Fruit fly (Drosophila melanogaster) whole organism, wandering third instar larva: ENCODE data around the gene CG3081.

Source experiments
- Abd-B ChIP-seq: fragments of >200 bp; optimal IDR thresholded peaks from 2 replicates; lab custom pipeline; 2017; ENCODE audit warnings: missing biosample characterization, missing genetic modification characterization
- CG32264 ChIP-seq: fragments of 200-800 bp; sonication (Bioruptor generic); optimal IDR thresholded peaks from 2 replicates; lab custom pipeline; 2016; ENCODE audit warnings: missing biosample characterization, missing genetic modification characterization
- CG9705 ChIP-seq: fragments of 200-800 bp; sonication (Bioruptor generic); optimal IDR thresholded peaks from 2 replicates; lab custom pipeline; 2018; ENCODE audit warnings: missing biosample characterization, mild to moderate bottlenecking, missing genetic modification characterization
- CrebA ChIP-seq: fragments of 200-800 bp; sonication (Bioruptor generic); optimal IDR thresholded peaks from 2 replicates; lab custom pipeline; 2016; ENCODE audit warnings: missing biosample characterization, mild to moderate bottlenecking, missing genetic modification characterization, borderline replicate concordance
- Dfd ChIP-seq: fragments of >200 bp; optimal IDR thresholded peaks from 2 replicates; lab custom pipeline; 2017; ENCODE audit warnings: missing biosample characterization, missing genetic modification characterization
- Dif ChIP-seq: fragments of 200-275, 200-300 bp; sonication (Bioruptor generic); optimal IDR thresholded peaks from 2 replicates; lab custom pipeline; 2018; ENCODE audit warnings: missing biosample characterization, missing genetic modification characterization; ENCODE audit not compliant: partially characterized antibody
- GATAd ChIP-seq: sonication (Bioruptor generic); optimal IDR thresholded peaks from 2 replicates; lab custom pipeline; 2016; ENCODE audit warnings: missing biosample characterization, missing genetic modification characterization
- HLH106 ChIP-seq: fragments of 200-800 bp; optimal IDR thresholded peaks from 3 replicates; lab custom pipeline; 2019; ENCODE audit warnings: missing biosample characterization, mild to moderate bottlenecking, missing genetic modification characterization, moderate library complexity
- Hnf4 ChIP-seq: fragments of 200-800 bp; sonication (Bioruptor generic); optimal IDR thresholded peaks from 2 replicates; lab custom pipeline; 2016; ENCODE audit warnings: missing biosample characterization, mild to moderate bottlenecking, missing genetic modification characterization
- Hr78 ChIP-seq: fragments of >200 bp; optimal IDR thresholded peaks from 2 replicates; lab custom pipeline; 2017; ENCODE audit warnings: missing biosample characterization, missing genetic modification characterization
- Hr83 ChIP-seq: fragments of 200-300 bp; sonication (Bioruptor generic); optimal IDR thresholded peaks from 2 replicates; lab custom pipeline; 2016; ENCODE audit warnings: missing biosample characterization, mild to moderate bottlenecking, missing genetic modification characterization, moderate library complexity; ENCODE audit not compliant: poor library complexity, severe bottlenecking
- Jra ChIP-seq: sonication (Bioruptor generic); optimal IDR thresholded peaks from 2 replicates; lab custom pipeline; 2016; ENCODE audit warnings: missing biosample characterization, missing genetic modification characterization
- Mio ChIP-seq: sonication (Bioruptor generic); optimal IDR thresholded peaks from 2 replicates; lab custom pipeline; 2016; ENCODE audit warnings: missing biosample characterization, missing genetic modification characterization
- Myc ChIP-seq: fragments of >200 bp; optimal IDR thresholded peaks from 2 replicates; lab custom pipeline; 2017
- N ChIP-seq: fragments of >200 bp; optimal IDR thresholded peaks from 2 replicates; lab custom pipeline; 2018; ENCODE audit warnings: missing biosample characterization, missing external identifiers, missing genetic modification characterization
- OdsH ChIP-seq: fragments of 200-800 bp; sonication (Bioruptor generic); optimal IDR thresholded peaks from 2 replicates; lab custom pipeline; 2016; ENCODE audit warnings: missing biosample characterization, mild to moderate bottlenecking, missing genetic modification characterization
- Rel ChIP-seq, 2 experiments: fragments of 200-800 bp; sonication (Bioruptor generic) in 1 of 2; optimal IDR thresholded peaks; 2 replicates in 1 of 2; 3 replicates in 1 of 2; lab custom pipeline; 2016 to 2019; ENCODE audit warnings: mild to moderate bottlenecking in 2 of 2, missing biosample characterization in 2 of 2, missing genetic modification characterization in 2 of 2, moderate library complexity in 1 of 2
- Sp1 ChIP-seq: fragments of 200-800 bp; sonication (Bioruptor generic); optimal IDR thresholded peaks from 3 replicates; lab custom pipeline; 2019; ENCODE audit warnings: missing biosample characterization, mild to moderate bottlenecking, missing genetic modification characterization, moderate library complexity
- Vsx2 ChIP-seq: fragments of 200-300, 225-300 bp; sonication (Bioruptor generic); optimal IDR thresholded peaks from 2 replicates; lab custom pipeline; 2018; ENCODE audit warnings: missing biosample characterization, missing genetic modification characterization; ENCODE audit not compliant: partially characterized antibody
- br ChIP-seq: fragments of 200-800 bp; sonication (Bioruptor generic); optimal IDR thresholded peaks from 2 replicates; lab custom pipeline; 2016; ENCODE audit warnings: missing biosample characterization, missing genetic modification characterization
- brk ChIP-seq: fragments of 200-800 bp; sonication (Bioruptor generic); optimal IDR thresholded peaks from 2 replicates; lab custom pipeline; 2016; ENCODE audit warnings: missing biosample characterization, mild to moderate bottlenecking, missing genetic modification characterization
- dl ChIP-seq, 2 experiments: fragments of 175-275, 200-275 bp in 1 of 2; fragments of 200-275 bp in 1 of 2; sonication (Bioruptor generic); optimal IDR thresholded peaks; lab custom pipeline; 2018; ENCODE audit warnings: mild to moderate bottlenecking in 2 of 2, missing biosample characterization in 2 of 2, missing genetic modification characterization in 2 of 2, moderate library complexity in 2 of 2; ENCODE audit not compliant: partially characterized antibody in 2 of 2, insufficient read depth in 1 of 2
- dmrt93B ChIP-seq: fragments of 200-800 bp; sonication (Bioruptor generic); optimal IDR thresholded peaks from 2 replicates; lab custom pipeline; 2018; ENCODE audit warnings: missing biosample characterization, mild to moderate bottlenecking, missing genetic modification characterization
- dsf ChIP-seq: sonication (Bioruptor generic); optimal IDR thresholded peaks from 2 replicates; lab custom pipeline; 2016; ENCODE audit warnings: missing biosample characterization, missing genetic modification characterization, borderline replicate concordance
- ey ChIP-seq: fragments of 200-800 bp; sonication (Bioruptor generic); optimal IDR thresholded peaks from 2 replicates; lab custom pipeline; 2016; ENCODE audit warnings: missing biosample characterization, missing genetic modification characterization
- foxo ChIP-seq, 2 experiments: fragments of 200-800 bp; sonication (Bioruptor generic); optimal IDR thresholded peaks; 2 replicates in 1 of 2; 3 replicates in 1 of 2; lab custom pipeline; 2016 to 2017; ENCODE audit warnings: missing biosample characterization in 2 of 2, missing genetic modification characterization in 2 of 2
- fru ChIP-seq: fragments of 200-800 bp; sonication (Bioruptor generic); optimal IDR thresholded peaks from 3 replicates; lab custom pipeline; 2016; ENCODE audit warnings: missing biosample characterization, mild to moderate bottlenecking, missing genetic modification characterization
- h ChIP-seq: fragments of 200-800 bp; sonication (Bioruptor generic); optimal IDR thresholded peaks from 3 replicates; lab custom pipeline; 2016; ENCODE audit warnings: missing biosample characterization, mild to moderate bottlenecking, missing genetic modification characterization
- jim ChIP-seq: fragments of 175-275, 200-325 bp; sonication (Bioruptor generic); optimal IDR thresholded peaks from 2 replicates; lab custom pipeline; 2016; ENCODE audit warnings: missing biosample characterization, mild to moderate bottlenecking, missing genetic modification characterization
- lola ChIP-seq: fragments of >200 bp; optimal IDR thresholded peaks from 2 replicates; lab custom pipeline; 2017; ENCODE audit warnings: missing biosample characterization, missing genetic modification characterization
- pan ChIP-seq: fragments of >200 bp; optimal IDR thresholded peaks from 2 replicates; lab custom pipeline; 2017
- psq ChIP-seq: fragments of 200-800 bp; sonication (Bioruptor generic); optimal IDR thresholded peaks from 3 replicates; lab custom pipeline; 2017; ENCODE audit warnings: missing biosample characterization, mild to moderate bottlenecking, missing genetic modification characterization, moderate library complexity
- rgr ChIP-seq: fragments of 200-800 bp; sonication (Bioruptor generic); optimal IDR thresholded peaks from 3 replicates; lab custom pipeline; 2016; ENCODE audit warnings: missing biosample characterization, mild to moderate bottlenecking, missing genetic modification characterization
- sage ChIP-seq: fragments of 200-800 bp; sonication (Bioruptor generic); optimal IDR thresholded peaks from 2 replicates; lab custom pipeline; 2016; ENCODE audit warnings: missing biosample characterization, mild to moderate bottlenecking, missing genetic modification characterization
- sv ChIP-seq: fragments of 200-800 bp; sonication (Bioruptor generic); optimal IDR thresholded peaks from 3 replicates; lab custom pipeline; 2016; ENCODE audit warnings: missing biosample characterization, missing genetic modification characterization
- tai ChIP-seq: sonication (Bioruptor generic); optimal IDR thresholded peaks from 2 replicates; lab custom pipeline; 2016; ENCODE audit warnings: missing biosample characterization, missing genetic modification characterization
- usp ChIP-seq: fragments of >200 bp; optimal IDR thresholded peaks from 2 replicates; lab custom pipeline; 2017; ENCODE audit warnings: missing biosample characterization, missing genetic modification characterization
- woc ChIP-seq: sonication (Bioruptor generic); optimal IDR thresholded peaks from 2 replicates; lab custom pipeline; 2016; ENCODE audit warnings: missing biosample characterization, mild to moderate bottlenecking, missing genetic modification characterization

CG3081 gene

DNA sequence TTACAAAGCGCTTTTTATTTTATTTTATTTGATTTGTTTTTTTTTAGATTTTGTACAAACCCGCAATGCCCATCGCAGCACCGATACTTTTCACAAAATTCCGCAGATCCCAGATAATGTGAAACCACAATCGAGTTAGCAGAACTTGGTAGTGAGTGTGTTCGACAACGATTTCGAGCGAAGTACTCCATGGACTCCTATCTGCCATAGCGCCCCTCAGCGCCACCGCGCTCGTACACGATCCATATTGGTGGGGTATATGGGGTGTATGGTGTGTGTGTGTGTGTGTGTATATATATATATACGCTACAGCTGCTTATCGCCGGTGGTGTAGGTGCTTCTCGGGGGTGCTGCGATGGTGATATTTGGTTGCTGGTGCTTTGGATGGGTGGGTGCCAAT is 31.3 kb downstream of the CG3081 start:
- TF ChIP-seq OdsH (GFP tag; lab: Kevin White, UChicago) (no peak), h (GFP tag; lab: Kevin White, UChicago) (peak; percentile 60), Hnf4 (GFP tag; lab: Kevin White, UChicago) (peak; percentile 15), Sp1 (GFP tag; lab: Kevin White, UChicago) (peak; percentile 3), CrebA (GFP tag; lab: Kevin White, UChicago) (peak; percentile 2), sage (GFP tag; lab: Kevin White, UChicago) (no peak), fru (peak; percentile 7), CG32264 (GFP tag; lab: Kevin White, UChicago) (no peak), woc (GFP tag; lab: Kevin White, UChicago) (no peak), CG9705 (GFP tag; lab: Kevin White, UChicago) (no peak), sv (GFP tag; lab: Kevin White, UChicago) (no peak), dmrt93B (GFP tag; lab: Kevin White, UChicago) (no peak), N (GFP tag; lab: Kevin White, UChicago) (no peak), dl (GFP tag; optimal IDR thresholded peaks at IDR 0.05; lab: Kevin White, UChicago; ENCODE audit: insufficient read depth in 1 of 2, partially characterized antibody in 2 of 2) (no peak), Dfd (GFP tag; lab: Kevin White, UChicago) (no peak), Rel (GFP tag; optimal IDR thresholded peaks at IDR 0.05; lab: Kevin White, UChicago) (no peak), Rel (tag; optimal IDR thresholded peaks at IDR 0.05; lab: Kevin White, UChicago) (peak; percentile 69), Myc (lab: Kevin White, UChicago) (no peak)

DNA sequence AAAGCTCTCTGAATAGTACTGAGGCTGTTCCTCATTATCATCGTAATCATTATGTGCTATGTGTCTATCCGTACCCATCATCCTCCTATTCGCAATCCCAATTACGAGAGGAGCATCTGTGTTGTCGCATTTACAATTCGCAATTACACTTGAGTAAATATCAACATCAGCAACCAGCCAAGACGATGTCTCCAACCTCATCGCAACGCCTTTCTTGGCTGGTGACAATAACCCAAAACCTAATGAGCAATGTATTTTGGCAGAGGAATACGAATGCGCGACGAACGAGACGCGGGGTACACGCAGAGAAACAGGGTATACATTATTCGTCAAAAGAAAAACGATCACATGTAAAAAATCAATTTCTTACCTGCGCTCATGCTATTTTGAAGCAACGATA is 33.3 kb downstream of the CG3081 start:
- TF ChIP-seq Mio (GFP tag; lab: Kevin White, UChicago) (peak; percentile 60), fru (peak; percentile 84), CG9705 (GFP tag; lab: Kevin White, UChicago) (peak; percentile 77), Hr78 (no peak), lola (GFP tag; lab: Kevin White, UChicago) (no peak), rgr (peak; percentile 96), Abd-B (GFP tag; lab: Kevin White, UChicago) (no peak), Rel (GFP tag; optimal IDR thresholded peaks at IDR 0.05; lab: Kevin White, UChicago) (peak; percentile 60), Rel (tag; optimal IDR thresholded peaks at IDR 0.05; lab: Kevin White, UChicago) (peak; percentile 40), foxo (GFP tag; optimal IDR thresholded peaks at IDR 0.05; lab: Kevin White, UChicago) (peak in 1 of 2 experiments; percentile 88), Hnf4 (GFP tag; lab: Kevin White, UChicago) (peak; percentile 97), Dif (GFP tag; lab: Kevin White, UChicago) (no peak), CG32264 (GFP tag; lab: Kevin White, UChicago) (peak; percentile 87), tai (peak; percentile 94), CrebA (GFP tag; lab: Kevin White, UChicago) (peak; percentile 5), OdsH (GFP tag; lab: Kevin White, UChicago) (peak; percentile 92), usp (GFP tag; lab: Kevin White, UChicago) (no peak), Vsx2 (GFP tag; lab: Kevin White, UChicago) (no peak), GATAd (GFP tag; lab: Kevin White, UChicago) (peak; percentile 88), pan (lab: Kevin White, UChicago) (no peak), woc (GFP tag; lab: Kevin White, UChicago) (peak; percentile 72), h (GFP tag; lab: Kevin White, UChicago) (peak; percentile 96), Sp1 (GFP tag; lab: Kevin White, UChicago) (peak; percentile 78), ey (GFP tag; lab: Kevin White, UChicago) (peak; percentile 65), HLH106 (tag; lab: Kevin White, UChicago) (peak; percentile 65), jim (GFP tag; lab: Kevin White, UChicago) (peak; percentile 97), dmrt93B (GFP tag; lab: Kevin White, UChicago) (peak; percentile 58), sage (GFP tag; lab: Kevin White, UChicago) (peak; percentile 80), brk (GFP tag; lab: Kevin White, UChicago) (peak; percentile 89), sv (GFP tag; lab: Kevin White, UChicago) (no peak), dsf (peak; percentile 84), N (GFP tag; lab: Kevin White, UChicago) (no peak), Jra (GFP tag; lab: Kevin White, UChicago) (peak; percentile 96), dl (GFP tag; optimal IDR thresholded peaks at IDR 0.05; lab: Kevin White, UChicago; ENCODE audit: insufficient read depth in 1 of 2, partially characterized antibody in 2 of 2) (no peak), br (peak; percentile 90), psq (GFP tag; lab: Kevin White, UChicago) (peak; percentile 79), Myc (lab: Kevin White, UChicago) (no peak), Dfd (GFP tag; lab: Kevin White, UChicago) (no peak), Hr83 (GFP tag; lab: Kevin White, UChicago) (peak; percentile 100)
